ENCODE assay signal across 1 worm cellular context in genomic region chrII:10925804-10926570, ce11.
TF ChIP-seq lines count a peak whose summit lies in the region.

Gene metr-1 (plus strand): TSS chrII:10926561.

TF ChIP-seq in whole organism, L1 larva, 84 proteins besides CTCF, POLR2A, EP300 and RAD21 (continued from another document):
- no peak for TF ChIP-seq sptf-1 (tag; optimal IDR thresholded peaks at IDR 0.05; lab: Kevin White, UChicago)
- TF ChIP-seq vab-15 (tag; optimal IDR thresholded peaks at IDR 0.05; lab: Kevin White, UChicago) = no peak
- peak; percentile 31 for TF ChIP-seq nhr-20 (tag; optimal IDR thresholded peaks at IDR 0.05; lab: Kevin White, UChicago)
- peak; percentile 71 for TF ChIP-seq egl-13 (tag; optimal IDR thresholded peaks at IDR 0.05; lab: Kevin White, UChicago)
- no peak for TF ChIP-seq unc-86 (tag; optimal IDR thresholded peaks at IDR 0.05; lab: Kevin White, UChicago)
- TF ChIP-seq grh-1 (GFP tag; IDR thresholded peaks at IDR 0.05; lab: Robert Waterston, UW) = no peak
- peak; percentile 61 for TF ChIP-seq nhr-85 (tag; lab: Kevin White, UChicago)
- TF ChIP-seq elt-2 (tag; optimal IDR thresholded peaks at IDR 0.05; lab: Kevin White, UChicago) = peak; percentile 9
- peak; percentile 5 for TF ChIP-seq snu-23 (GFP tag; optimal IDR thresholded peaks at IDR 0.05; lab: Kevin White, UChicago)
